Worm (Caenorhabditis elegans) whole organism, midembryonic: ENCODE data around the gene F27E5.5.

Experiments used
- cog-1 ChIP-seq: sonication (generic microtip); optimal IDR thresholded peaks from 2 replicates; lab custom pipeline; 2016; ENCODE audit warnings: missing genetic modification characterization, missing compliant biosample characterization
- flt-1 ChIP-seq: fragments of 200-800 bp; sonication (Bioruptor generic); IDR thresholded peaks from 2 replicates; pipeline ENCODE4 v1.3.6; 2022; ENCODE audit warnings: missing genetic modification characterization, missing compliant biosample characterization
- ztf-23 ChIP-seq: fragments of 200-800 bp; sonication (Bioruptor generic); IDR thresholded peaks from 2 replicates; pipeline ENCODE4 v1.3.6; 2022; ENCODE audit warnings: missing genetic modification reagents, missing genetic modification characterization, missing compliant biosample characterization
- ztf-29 ChIP-seq: fragments of 200-800 bp; sonication (Bioruptor generic); IDR thresholded peaks from 2 replicates; pipeline ENCODE4 v1.3.6; 2022; ENCODE audit warnings: missing genetic modification reagents, missing genetic modification characterization, missing compliant biosample characterization

DNA sequence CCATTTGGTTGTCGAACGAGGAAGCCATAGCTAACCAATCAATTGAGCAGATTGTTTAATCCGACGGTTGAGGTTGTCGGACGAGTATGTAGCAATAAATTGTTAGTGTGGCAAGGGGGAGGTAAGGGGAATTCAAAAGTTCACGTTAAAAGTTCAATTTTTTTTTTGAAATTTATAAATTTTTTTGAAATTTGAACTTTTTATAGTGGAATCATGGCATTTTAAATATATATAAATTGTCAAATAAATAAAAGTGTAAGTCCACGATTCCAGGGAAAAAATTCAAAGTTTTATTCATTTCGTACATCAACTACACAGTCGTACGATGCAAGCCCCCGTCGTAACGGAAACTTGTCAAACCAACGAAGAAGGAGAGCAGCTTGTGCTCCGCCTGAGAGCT lies 23.3 kb downstream of the F27E5.5 start, which contains the start of the genes ZK945.7 and ZK945.8:
- TF ChIP-seq ztf-23 (GFP tag; lab: Robert Waterston, UW) (no peak), cog-1 (no peak), ztf-29 (no peak), flt-1 (no peak)
